Worm (Caenorhabditis elegans) whole organism, L3 larva: ENCODE measurements around the gene chil-22.

Experiments
- ZK546.5 ChIP-seq: sonication (generic microtip); optimal IDR thresholded peaks from 2 replicates; lab custom pipeline; 2017; ENCODE audit warnings: missing biosample characterization, missing genetic modification characterization
- ama-1 ChIP-seq: fragments of 150-350 bp; optimal IDR thresholded peaks from 2 replicates; lab custom pipeline; 2018
- ceh-16 ChIP-seq: sonication (generic microtip); optimal IDR thresholded peaks from 2 replicates; lab custom pipeline; 2017; ENCODE audit warnings: missing biosample characterization, missing genetic modification characterization
- ceh-28 ChIP-seq: fragments of 150-350 bp; optimal IDR thresholded peaks from 2 replicates; lab custom pipeline; 2014; ENCODE audit warnings: missing biosample characterization, missing genetic modification reagents, missing genetic modification characterization
- ceh-82 ChIP-seq: fragments of 150-350 bp; optimal IDR thresholded peaks from 2 replicates; lab custom pipeline; 2014; ENCODE audit warnings: missing biosample characterization, missing genetic modification characterization
- daf-12 ChIP-seq: fragments of 150-350 bp; optimal IDR thresholded peaks from 2 replicates; lab custom pipeline; 2014; ENCODE audit warnings: missing biosample characterization, missing genetic modification reagents, missing genetic modification characterization
- egl-27 ChIP-seq: sonication (generic microtip); optimal IDR thresholded peaks from 4 replicates; lab custom pipeline; 2017; ENCODE audit warnings: missing biosample characterization, missing genetic modification reagents, missing genetic modification characterization
- egl-5 ChIP-seq: fragments of 150-350 bp; optimal IDR thresholded peaks from 2 replicates; lab custom pipeline; 2017; ENCODE audit warnings: missing biosample characterization, missing genetic modification reagents, missing genetic modification characterization, inconsistent platforms
- elt-1 ChIP-seq: fragments of 150-350 bp; optimal IDR thresholded peaks from 2 replicates; lab custom pipeline; 2014; ENCODE audit warnings: missing biosample characterization, missing genetic modification characterization
- elt-2 ChIP-seq: sonication (generic microtip); optimal IDR thresholded peaks from 2 replicates; lab custom pipeline; 2016; ENCODE audit warnings: missing genetic modification reagents, mild to moderate bottlenecking, missing genetic modification characterization, missing compliant biosample characterization
- elt-3 ChIP-seq, 3 experiments: fragments of 150-350 bp in 1 of 3; sonication (generic microtip) in 2 of 3; optimal IDR thresholded peaks; 2 replicates in 2 of 3; 4 replicates in 1 of 3; lab custom pipeline; 2014 to 2017; ENCODE audit warnings: missing biosample characterization in 3 of 3, missing genetic modification characterization in 3 of 3
- fkh-2 ChIP-seq: fragments of 150-350 bp; optimal IDR thresholded peaks from 2 replicates; lab custom pipeline; 2014; ENCODE audit warnings: missing biosample characterization, missing genetic modification reagents, missing genetic modification characterization
- fos-1 ChIP-seq: fragments of 150-350 bp; optimal IDR thresholded peaks from 2 replicates; lab custom pipeline; 2014; ENCODE audit warnings: missing biosample characterization, missing genetic modification characterization
- jun-1 ChIP-seq: fragments of 150-350 bp; optimal IDR thresholded peaks from 2 replicates; lab custom pipeline; 2014; ENCODE audit warnings: missing biosample characterization, missing genetic modification reagents, missing genetic modification characterization
- lin-39 ChIP-seq: fragments of 150-350 bp; optimal IDR thresholded peaks from 2 replicates; lab custom pipeline; 2018; ENCODE audit warnings: missing biosample characterization, missing genetic modification reagents, missing genetic modification characterization
- mdl-1 ChIP-seq: fragments of 150-350 bp; optimal IDR thresholded peaks from 2 replicates; lab custom pipeline; 2014; ENCODE audit warnings: missing biosample characterization, missing genetic modification characterization
- mml-1 ChIP-seq: fragments of 150-350 bp; sonication (generic microtip); optimal IDR thresholded peaks from 3 replicates; lab custom pipeline; 2014; ENCODE audit warnings: missing biosample characterization, missing genetic modification characterization
- nfya-1 ChIP-seq: sonication (generic microtip); optimal IDR thresholded peaks from 2 replicates; lab custom pipeline; 2017; ENCODE audit warnings: missing genetic modification characterization, mild to moderate bottlenecking, missing compliant biosample characterization, antibody characterized with exemption, moderate library complexity; ENCODE audit not compliant: insufficient read depth
- nhr-11 ChIP-seq: fragments of 150-350 bp; optimal IDR thresholded peaks from 2 replicates; lab custom pipeline; 2014; ENCODE audit warnings: missing biosample characterization, missing genetic modification characterization
- nhr-25 ChIP-seq: sonication (generic microtip); optimal IDR thresholded peaks from 2 replicates; lab custom pipeline; 2017; ENCODE audit warnings: missing biosample characterization, missing genetic modification characterization
- nhr-43 ChIP-seq: sonication (generic microtip); optimal IDR thresholded peaks from 2 replicates; lab custom pipeline; 2016; ENCODE audit warnings: mild to moderate bottlenecking, missing genetic modification characterization, missing compliant biosample characterization; ENCODE audit not compliant: poor library complexity, severe bottlenecking
- nhr-67 ChIP-seq: fragments of 150-350 bp; optimal IDR thresholded peaks from 2 replicates; lab custom pipeline; 2014; ENCODE audit warnings: missing biosample characterization, missing genetic modification characterization
- pha-4 ChIP-seq: fragments of 150-350 bp; optimal IDR thresholded peaks from 2 replicates; lab custom pipeline; 2014; ENCODE audit warnings: missing biosample characterization, missing genetic modification reagents, missing genetic modification characterization
- pqm-1 ChIP-seq: fragments of 150-350 bp; optimal IDR thresholded peaks from 2 replicates; lab custom pipeline; 2017; ENCODE audit warnings: missing biosample characterization, missing genetic modification characterization, inconsistent platforms
- sea-2 ChIP-seq: fragments of 150-350 bp; sonication (generic microtip); optimal IDR thresholded peaks from 4 replicates; lab custom pipeline; 2014; ENCODE audit warnings: missing biosample characterization, missing genetic modification reagents, missing genetic modification characterization
- tbx-2 ChIP-seq: sonication (generic microtip); optimal IDR thresholded peaks from 2 replicates; lab custom pipeline; 2016; ENCODE audit warnings: mild to moderate bottlenecking, missing genetic modification characterization, missing compliant biosample characterization
- ztf-11 ChIP-seq: fragments of 150-350 bp; optimal IDR thresholded peaks from 2 replicates; lab custom pipeline; 2014; ENCODE audit warnings: missing biosample characterization, missing genetic modification characterization
- ztf-4 ChIP-seq: fragments of 150-350 bp; optimal IDR thresholded peaks from 2 replicates; lab custom pipeline; 2014; ENCODE audit warnings: missing biosample characterization, missing genetic modification characterization

Gene chil-22

DNA sequence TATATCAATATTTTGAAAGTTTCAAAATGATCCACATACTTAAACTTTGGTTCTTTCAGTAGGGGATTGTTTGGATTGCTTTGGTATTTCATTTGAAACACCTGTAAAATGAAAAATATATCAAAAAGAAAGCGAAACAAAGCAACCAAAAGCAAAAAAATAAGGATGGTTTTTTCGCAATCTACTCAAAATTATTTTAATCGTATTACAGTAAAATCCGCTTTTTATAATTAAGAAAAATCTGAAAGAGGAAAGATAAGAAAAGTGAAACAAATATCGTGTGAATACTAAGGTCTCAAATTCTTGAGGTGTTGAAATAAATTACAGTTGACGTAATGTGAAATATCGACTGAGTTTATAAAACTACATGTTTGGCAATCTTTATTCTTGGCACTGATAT, at the start of gene chil-22:
chil-22 (minus strand) TSS at position 101 of the 400 bp plus-strand sequence.
- no peak for TF ChIP-seq mdl-1 (tag; lab: Kevin White, UChicago)
- no peak for TF ChIP-seq nhr-11 (tag; lab: Kevin White, UChicago)
- TF ChIP-seq lin-39 (tag; lab: Kevin White, UChicago): no peak
- no peak for TF ChIP-seq ceh-28 (tag; lab: Kevin White, UChicago)
- TF ChIP-seq ztf-11: no peak
- no peak for TF ChIP-seq ztf-4 (tag; lab: Kevin White, UChicago)
- TF ChIP-seq jun-1: no peak
- no peak for TF ChIP-seq ceh-16 (tag; lab: Kevin White, UChicago)
- no peak for TF ChIP-seq ama-1 (lab: Kevin White, UChicago)
- TF ChIP-seq nfya-1 (tag; lab: Kevin White, UChicago): no peak
- TF ChIP-seq egl-27: no peak
- no peak for TF ChIP-seq daf-12 (tag; lab: Kevin White, UChicago)
- no peak for TF ChIP-seq elt-1 (tag; lab: Kevin White, UChicago)

DNA sequence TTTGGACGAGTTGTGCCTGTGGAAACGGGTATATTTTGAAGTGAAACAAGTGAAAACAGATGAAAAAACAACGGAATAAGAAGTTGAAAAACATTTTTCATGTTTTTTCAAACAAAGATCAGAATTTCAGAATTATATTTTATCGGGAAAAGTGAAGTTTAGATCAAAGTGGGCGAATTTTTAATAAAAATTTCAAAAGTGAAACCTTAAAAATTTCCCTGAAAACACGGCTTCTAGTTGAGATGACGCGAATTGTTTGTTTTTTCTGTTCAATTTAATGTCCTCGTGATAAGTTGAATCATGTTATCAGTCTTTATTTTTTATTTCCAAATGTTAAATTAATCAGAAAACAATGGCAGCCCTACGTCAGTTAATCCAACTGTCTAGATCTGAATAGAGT, 41.2 kb upstream of the chil-22 start, which contains the start of gene gcy-3:
gcy-3 (minus strand) TSS at position 101 of the 400 bp plus-strand sequence.
- TF ChIP-seq fos-1 (tag; lab: Kevin White, UChicago) (no peak), pha-4 (tag; lab: Kevin White, UChicago) (no peak), elt-3 (tag; optimal IDR thresholded peaks at IDR 0.05; lab: Kevin White, UChicago) (no peak), nhr-25 (tag; lab: Kevin White, UChicago) (no peak), egl-5 (no peak), egl-27 (no peak), nhr-43 (tag; lab: Kevin White, UChicago) (no peak), ama-1 (lab: Kevin White, UChicago) (no peak), pqm-1 (tag; lab: Kevin White, UChicago) (no peak)
- TF ChIP-seq, all 47 proteins: peak for 0

DNA sequence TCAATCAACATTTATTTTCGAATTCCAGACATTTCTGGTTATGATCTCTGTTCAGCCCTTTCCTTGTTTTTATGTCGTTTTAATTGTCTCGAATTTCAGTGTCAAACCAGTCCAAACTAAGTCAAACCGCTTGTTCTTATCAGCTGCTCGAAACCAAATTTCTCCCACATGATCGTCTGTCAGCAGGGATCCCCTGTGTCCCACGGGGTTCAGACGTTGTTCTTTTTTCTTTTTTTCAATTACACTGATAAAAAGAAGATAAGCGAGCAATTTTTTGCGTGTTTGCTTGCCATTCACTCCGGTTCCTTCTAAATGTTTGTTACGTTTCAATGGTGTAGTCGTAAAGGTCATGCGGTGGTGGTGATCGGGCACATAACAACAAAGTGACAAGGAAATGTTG, 36.0 kb upstream of the chil-22 start:
- TF ChIP-seq elt-2 (tag; lab: Kevin White, UChicago) (peak; percentile 98), fos-1 (tag; lab: Kevin White, UChicago) (no peak), pqm-1 (tag; lab: Kevin White, UChicago) (peak; percentile 78), nhr-67 (tag; lab: Kevin White, UChicago) (no peak), ZK546.5 (no peak), jun-1 (peak; percentile 78), pha-4 (tag; lab: Kevin White, UChicago) (peak; percentile 68)

DNA sequence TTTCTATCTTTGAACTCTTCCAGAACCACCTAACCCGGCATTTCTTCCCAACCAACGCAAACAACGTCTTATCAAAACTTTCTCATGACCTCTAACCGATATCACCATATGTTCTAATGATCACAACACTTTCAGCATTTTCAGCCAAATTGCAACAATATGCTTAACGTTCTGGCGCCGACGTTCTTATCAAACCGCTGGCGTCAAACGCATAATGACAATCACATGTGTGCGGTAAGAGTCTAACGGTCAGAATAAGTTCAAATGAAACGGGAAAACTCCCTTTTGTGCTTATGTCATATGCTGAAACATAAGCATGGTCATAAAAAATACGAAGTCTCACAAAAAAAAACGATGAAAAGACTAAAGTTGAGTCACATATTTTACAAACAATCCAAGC, 34.9 kb upstream of the chil-22 start:
- TF ChIP-seq nhr-67 (tag; lab: Kevin White, UChicago) (no peak), fkh-2 (tag; lab: Kevin White, UChicago) (no peak), elt-1 (tag; lab: Kevin White, UChicago) (no peak), pha-4 (tag; lab: Kevin White, UChicago) (peak; percentile 76), elt-2 (tag; lab: Kevin White, UChicago) (peak; percentile 99), ceh-16 (tag; lab: Kevin White, UChicago) (no peak), sea-2 (GFP tag; lab: Kevin White, UChicago) (no peak), pqm-1 (tag; lab: Kevin White, UChicago) (peak; percentile 99), jun-1 (peak; percentile 60), ceh-82 (tag; lab: Kevin White, UChicago) (no peak), tbx-2 (no peak), mml-1 (tag; lab: Kevin White, UChicago) (no peak)

DNA sequence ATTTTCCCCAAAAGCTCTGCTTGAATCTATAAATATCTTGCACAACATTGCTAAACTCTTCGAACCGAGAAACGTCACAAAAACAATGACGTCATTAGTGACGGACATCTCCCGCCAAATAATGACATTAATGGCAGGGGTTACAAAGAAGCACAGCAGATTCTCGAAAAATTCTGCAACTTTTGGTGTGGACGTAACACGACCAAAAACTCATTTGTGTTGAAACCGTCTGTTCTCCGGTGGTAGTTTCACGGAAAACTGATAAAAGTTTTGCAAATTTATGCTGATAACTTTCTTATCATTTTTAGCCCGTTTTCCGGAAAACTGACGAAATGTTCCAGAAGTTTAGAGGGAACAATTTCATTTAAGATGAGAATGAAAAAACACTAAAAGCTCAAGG, 32.6 kb upstream of the chil-22 start:
- TF ChIP-seq pha-4 (tag; lab: Kevin White, UChicago): no peak
- peak; percentile 79 for TF ChIP-seq elt-2 (tag; lab: Kevin White, UChicago)
- TF ChIP-seq pqm-1 (tag; lab: Kevin White, UChicago): peak; percentile 42
- TF ChIP-seq nhr-43 (tag; lab: Kevin White, UChicago): no peak

DNA sequence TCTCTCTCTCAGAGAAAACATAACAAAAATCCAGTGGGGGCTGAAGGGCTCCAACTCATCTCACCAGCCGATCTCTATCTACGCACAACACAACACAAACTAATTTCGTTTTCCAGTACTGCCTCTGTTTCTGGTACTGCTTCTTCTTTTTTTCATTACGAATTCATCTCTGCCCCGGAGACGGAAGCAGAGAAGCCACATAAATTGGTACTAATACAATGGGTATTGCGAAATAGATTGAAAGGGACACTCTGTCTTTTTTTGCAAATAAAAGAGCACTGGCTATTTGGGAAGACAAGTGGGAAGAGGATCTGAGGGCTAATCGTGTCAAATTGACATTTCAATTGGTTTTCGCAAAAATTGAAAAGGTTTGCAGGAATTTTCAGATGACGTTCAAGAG, 31.3 kb upstream of the chil-22 start:
- no peak for TF ChIP-seq lin-39 (tag; lab: Kevin White, UChicago)
- TF ChIP-seq nfya-1 (tag; lab: Kevin White, UChicago): peak; percentile 27
